Worm (Caenorhabditis elegans) whole organism, L4 larva: ENCODE data around the gene mig-10.
"Not testable (repeated sequence)": the region's sequence is repeated elsewhere in the genome, so short reads cannot be mapped to it uniquely, and the experiment has no call there.

Experiments used
- F10B5.3 ChIP-seq: sonication (generic microtip); optimal IDR thresholded peaks from 2 replicates; lab custom pipeline; 2016; ENCODE audit warnings: mild to moderate bottlenecking, missing genetic modification characterization, missing compliant biosample characterization
- F26F4.8 ChIP-seq: fragments of 200-800 bp; sonication (Bioruptor generic); conservative IDR thresholded peaks from 2 replicates; pipeline ENCODE4 v1.3.6; 2022; ENCODE audit warnings: missing genetic modification characterization, missing compliant biosample characterization
- T20F7.1 ChIP-seq: fragments of 200-800 bp; sonication (Bioruptor generic); optimal IDR thresholded peaks from 2 replicates; lab custom pipeline; 2018; ENCODE audit warnings: mild to moderate bottlenecking, missing genetic modification characterization, missing compliant biosample characterization
- T26A8.4 ChIP-seq: fragments of 200-800 bp; sonication (Bioruptor generic); IDR thresholded peaks from 2 replicates; pipeline ENCODE4 v1.3.6; 2022; ENCODE audit warnings: missing genetic modification characterization, missing compliant biosample characterization
- Y48G9A.11 ChIP-seq: fragments of 200-800 bp; sonication (Bioruptor generic); IDR thresholded peaks from 2 replicates; pipeline ENCODE4 v1.3.6; 2022; ENCODE audit warnings: missing genetic modification reagents, missing genetic modification characterization, missing compliant biosample characterization
- aha-1 ChIP-seq: fragments of 150-350 bp; peaks from one replicate; lab custom pipeline; 2014; ENCODE audit warnings: missing biosample characterization, missing genetic modification characterization
- ama-1 ChIP-seq: fragments of 150-350 bp; optimal IDR thresholded peaks from 2 replicates; lab custom pipeline; 2014; ENCODE audit warnings: inconsistent platforms, mixed read lengths
- arid-1 ChIP-seq: fragments of 200-800 bp; sonication (Bioruptor generic); conservative IDR thresholded peaks from 2 replicates; pipeline ENCODE4 v1.3.6; 2022; ENCODE audit warnings: missing genetic modification reagents, missing genetic modification characterization, missing compliant biosample characterization
- ces-1 ChIP-seq: fragments of 150-350 bp; sonication (generic microtip); optimal IDR thresholded peaks from 4 replicates; lab custom pipeline; 2014; ENCODE audit warnings: missing biosample characterization, missing genetic modification reagents, missing genetic modification characterization
- dmd-9 ChIP-seq: fragments of 200-800 bp; sonication (Bioruptor generic); IDR thresholded peaks from 2 replicates; pipeline ENCODE4 v1.3.6; 2022; ENCODE audit warnings: missing genetic modification reagents, missing genetic modification characterization, missing compliant biosample characterization
- dpl-1 ChIP-seq: fragments of 150-350 bp; optimal IDR thresholded peaks from 2 replicates; lab custom pipeline; 2014; ENCODE audit warnings: missing biosample characterization, missing genetic modification reagents, missing genetic modification characterization
- dve-1 ChIP-seq: sonication (generic microtip); optimal IDR thresholded peaks from 2 replicates; lab custom pipeline; 2017; ENCODE audit warnings: antibody characterized with exemption, mild to moderate bottlenecking, missing genetic modification characterization, missing compliant biosample characterization; ENCODE audit not compliant: insufficient read depth
- egl-27 ChIP-seq: sonication (generic microtip); optimal IDR thresholded peaks from 3 replicates; lab custom pipeline; 2017; ENCODE audit warnings: missing biosample characterization, missing genetic modification reagents, missing genetic modification characterization
- egl-43 ChIP-seq: fragments of 200-800 bp; sonication (Bioruptor generic); IDR thresholded peaks from 2 replicates; pipeline ENCODE4 v1.3.6; 2022; ENCODE audit warnings: missing genetic modification reagents, missing genetic modification characterization, missing compliant biosample characterization
- fos-1 ChIP-seq: fragments of 150-350 bp; optimal IDR thresholded peaks from 2 replicates; lab custom pipeline; 2014; ENCODE audit warnings: missing biosample characterization, missing genetic modification characterization
- gei-8 ChIP-seq: fragments of 200-800 bp; sonication (Bioruptor generic); optimal IDR thresholded peaks from 2 replicates; lab custom pipeline; 2018; ENCODE audit warnings: mild to moderate bottlenecking, missing genetic modification characterization, missing compliant biosample characterization
- hif-1 ChIP-seq, 2 experiments: sonication (generic microtip); optimal IDR thresholded peaks; 2 replicates each; lab custom pipeline; 2016 to 2017; ENCODE audit warnings: missing compliant biosample characterization in 2 of 2, missing genetic modification characterization in 2 of 2, missing genetic modification reagents in 2 of 2, missing genotype in 2 of 2, mild to moderate bottlenecking in 1 of 2
- hlh-30 ChIP-seq: sonication (generic microtip); optimal IDR thresholded peaks from 2 replicates; lab custom pipeline; 2017; ENCODE audit warnings: antibody characterized with exemption, mild to moderate bottlenecking, missing genetic modification characterization, missing compliant biosample characterization; ENCODE audit not compliant: insufficient read depth
- hmg-1.1 ChIP-seq: fragments of 200-800 bp; sonication (Bioruptor generic); IDR thresholded peaks from 2 replicates; pipeline ENCODE4 v1.3.6; 2022; ENCODE audit warnings: missing genetic modification reagents, missing genetic modification characterization, missing compliant biosample characterization
- jun-1 ChIP-seq: fragments of 150-350 bp; optimal IDR thresholded peaks from 2 replicates; lab custom pipeline; 2014; ENCODE audit warnings: missing biosample characterization, missing genetic modification reagents, missing genetic modification characterization
- lin-1 ChIP-seq: fragments of 200-800 bp; sonication (Bioruptor generic); IDR thresholded peaks from 2 replicates; pipeline ENCODE4 v1.3.6; 2022; ENCODE audit warnings: missing genetic modification reagents, missing genetic modification characterization, missing compliant biosample characterization
- lin-29 ChIP-seq: fragments of 200-800 bp; sonication (Bioruptor generic); IDR thresholded peaks from 2 replicates; pipeline ENCODE4 v1.3.6; 2022; ENCODE audit warnings: missing genetic modification reagents, missing genetic modification characterization, missing compliant biosample characterization
- lin-39 ChIP-seq: fragments of 150-350 bp; optimal IDR thresholded peaks from 2 replicates; lab custom pipeline; 2014; ENCODE audit warnings: missing biosample characterization, missing genetic modification reagents, missing genetic modification characterization
- lsy-2 ChIP-seq, 2 experiments: fragments of 150-350 bp in 1 of 2; sonication (generic microtip) in 1 of 2; optimal IDR thresholded peaks; 2 replicates each; lab custom pipeline; 2014 to 2017; ENCODE audit warnings: missing biosample characterization in 2 of 2, missing genetic modification characterization in 2 of 2
- mdl-1 ChIP-seq, 2 experiments: fragments of 150-350 bp in 1 of 2; sonication (generic microtip) in 1 of 2; optimal IDR thresholded peaks; 2 replicates each; lab custom pipeline; 2014 to 2017; ENCODE audit warnings: missing biosample characterization in 2 of 2, missing genetic modification characterization in 2 of 2
- mdt-29 ChIP-seq: fragments of 200-800 bp; sonication (Bioruptor generic); IDR thresholded peaks from 2 replicates; pipeline ENCODE4 v1.3.6; 2022; ENCODE audit warnings: missing genetic modification reagents, missing genetic modification characterization, missing compliant biosample characterization
- mes-2 ChIP-seq: sonication (generic microtip); optimal IDR thresholded peaks from 2 replicates; lab custom pipeline; 2016; ENCODE audit warnings: missing genotype, mild to moderate bottlenecking, missing genetic modification characterization, missing compliant biosample characterization; ENCODE audit not compliant: poor library complexity, severe bottlenecking
- mxl-2 ChIP-seq: fragments of 200-800 bp; sonication (Bioruptor generic); conservative IDR thresholded peaks from 2 replicates; pipeline ENCODE4 v1.3.6; 2022; ENCODE audit warnings: missing genetic modification reagents, missing genetic modification characterization, missing compliant biosample characterization
- nhr-10 ChIP-seq: fragments of 150-350 bp; optimal IDR thresholded peaks from 2 replicates; lab custom pipeline; 2014; ENCODE audit warnings: missing biosample characterization, missing genetic modification characterization
- nhr-11 ChIP-seq: fragments of 150-350 bp; optimal IDR thresholded peaks from 2 replicates; lab custom pipeline; 2014; ENCODE audit warnings: missing biosample characterization, missing genetic modification characterization
- nhr-111 ChIP-seq: fragments of 200-800 bp; sonication (Bioruptor generic); optimal IDR thresholded peaks from 2 replicates; lab custom pipeline; 2018; ENCODE audit warnings: mild to moderate bottlenecking, missing genetic modification characterization, missing compliant biosample characterization
- nhr-237 ChIP-seq: sonication (generic microtip); optimal IDR thresholded peaks from 2 replicates; lab custom pipeline; 2017; ENCODE audit warnings: missing biosample characterization, missing genetic modification characterization
- nhr-25 ChIP-seq: sonication (generic microtip); optimal IDR thresholded peaks from 2 replicates; lab custom pipeline; 2017; ENCODE audit warnings: missing genetic modification characterization, mild to moderate bottlenecking, missing compliant biosample characterization, antibody characterized with exemption, moderate library complexity, borderline replicate concordance; ENCODE audit not compliant: insufficient read depth
- nhr-28 ChIP-seq: fragments of 150-350 bp; optimal IDR thresholded peaks from 2 replicates; lab custom pipeline; 2014; ENCODE audit warnings: missing biosample characterization, missing genetic modification characterization
- nhr-42 ChIP-seq: fragments of 200-800 bp; sonication (Bioruptor generic); IDR thresholded peaks from 2 replicates; pipeline ENCODE4 v1.3.6; 2022; ENCODE audit warnings: missing genetic modification characterization, missing compliant biosample characterization
- pha-4 ChIP-seq, 2 experiments: fragments of 150-350 bp in 1 of 2; fragments of 200-800 bp in 1 of 2; sonication (Bioruptor generic) in 1 of 2; IDR thresholded peaks in 1 of 2; optimal IDR thresholded peaks in 1 of 2; 2 replicates each; pipeline versions ENCODE4 v1.3.6 to Lab custom; 2014 to 2022; ENCODE audit warnings: missing genetic modification characterization in 2 of 2, missing genetic modification reagents in 2 of 2, missing biosample characterization in 1 of 2, missing compliant biosample characterization in 1 of 2
- set-16 ChIP-seq: fragments of 200-800 bp; sonication (Bioruptor generic); IDR thresholded peaks from 2 replicates; pipeline ENCODE4 v1.3.6; 2022; ENCODE audit warnings: missing genetic modification reagents, missing genetic modification characterization, missing compliant biosample characterization
- skn-1 ChIP-seq: fragments of 150-350 bp; optimal IDR thresholded peaks from 2 replicates; lab custom pipeline; 2014; ENCODE audit warnings: missing biosample characterization, missing genetic modification characterization
- snpc-1.2 ChIP-seq: fragments of 200-800 bp; sonication (Bioruptor generic); IDR thresholded peaks from 2 replicates; pipeline ENCODE4 v1.3.6; 2022; ENCODE audit warnings: missing genetic modification reagents, missing genetic modification characterization, missing compliant biosample characterization
- ztf-7 ChIP-seq: fragments of 150-350 bp; optimal IDR thresholded peaks from 2 replicates; lab custom pipeline; 2014; ENCODE audit warnings: missing biosample characterization, missing genetic modification characterization

The mig-10 gene

ce11 chrIII:8335585-8335984 is 56.7 kb downstream of the mig-10 start:
- TF ChIP-seq set-16 = peak; percentile 78

ce11 chrIII:8339372-8339771 is 60.5 kb downstream of the mig-10 start, which contains the start of gene clc-28:
Gene clc-28, minus strand, starts transcription at chrIII:8339472.
- TF ChIP-seq nhr-237; jun-1; nhr-111 (GFP tag; lab: Kevin White, UChicago): not testable (repeated sequence)

- TF ChIP-seq lin-1 (GFP tag; lab: Robert Waterston, UW) (peak; percentile 62; the same call in 1 of the 2 replicates), arid-1 (GFP tag; lab: Robert Waterston, UW) (peak; percentile 44; the same call in 1 of the 2 replicates), snpc-1.2 (peak; percentile 17; the same call in 1 of the 2 replicates), mdt-29 (peak; percentile 72), Y48G9A.11 (GFP tag; lab: Robert Waterston, UW) (peak; percentile 37; the same call in 1 of the 2 replicates)
These were observed 65.4 kb downstream of the mig-10 start, which contains the start of gene ZC262.7 for ce11 chrIII:8344283-8344682. Gene ZC262.7, minus strand, starts transcription at chrIII:8344336.

- not testable (repeated sequence) for TF ChIP-seq F10B5.3 (tag; lab: Kevin White, UChicago); nhr-42 (GFP tag; lab: Robert Waterston, UW); fos-1 (tag; lab: Kevin White, UChicago)
These were observed 68.9 kb downstream of the mig-10 start, which contains the start of gene clc-29 for ce11 chrIII:8347822-8348221. Gene clc-29, minus strand, starts transcription at chrIII:8347922.

- TF ChIP-seq skn-1 (no peak), dmd-9 (GFP tag; lab: Robert Waterston, UW) (0 out of 2 replicates have a peak, but pooled peaks have one; percentile 31), nhr-11 (tag; lab: Kevin White, UChicago) (peak; percentile 22), ama-1 (lab: Kevin White, UChicago) (no peak), lsy-2 (tag; optimal IDR thresholded peaks at IDR 0.05; lab: Kevin White, UChicago) (peak; percentile 3 to 72), set-16 (0 out of 2 replicates have a peak, but pooled peaks have one; percentile 7), lin-39 (tag; lab: Kevin White, UChicago) (no peak), pha-4 (GFP tag; IDR thresholded peaks at IDR 0.05; lab: Robert Waterston, UW) (no peak), pha-4 (tag; optimal IDR thresholded peaks at IDR 0.05; lab: Kevin White, UChicago) (peak; percentile 8), ces-1 (GFP tag; lab: Kevin White, UChicago) (no peak), hlh-30 (tag; lab: Kevin White, UChicago) (peak; percentile 79), hif-1 (tag; optimal IDR thresholded peaks at IDR 0.05; lab: Kevin White, UChicago) (no peak), dpl-1 (GFP tag; lab: Kevin White, UChicago) (peak; percentile 34), ztf-7 (tag; lab: Kevin White, UChicago) (no peak), nhr-28 (tag; lab: Kevin White, UChicago) (no peak), F26F4.8 (GFP tag; lab: Robert Waterston, UW) (no peak), nhr-10 (tag; lab: Kevin White, UChicago) (no peak), gei-8 (GFP tag; lab: Kevin White, UChicago) (no peak), egl-27 (tag; lab: Kevin White, UChicago) (no peak), mes-2 (tag; lab: Kevin White, UChicago) (peak; percentile 34), egl-43 (GFP tag; lab: Robert Waterston, UW) (0 out of 2 replicates have a peak, but pooled peaks have one; percentile 28), nhr-25 (tag; lab: Kevin White, UChicago) (no peak), T26A8.4 (peak; percentile 22; the same call in 1 of the 2 replicates), aha-1 (tag; lab: Kevin White, UChicago) (peak; percentile 33), hmg-1.1 (peak; percentile 51), mdl-1 (tag; optimal IDR thresholded peaks at IDR 0.05; lab: Kevin White, UChicago) (peak; percentile 37 to 76), T20F7.1 (GFP tag; lab: Kevin White, UChicago) (peak; percentile 42), lin-29 (GFP tag; lab: Robert Waterston, UW) (no peak), dve-1 (tag; lab: Kevin White, UChicago) (peak; percentile 55), mxl-2 (no peak), fos-1 (tag; lab: Kevin White, UChicago) (no peak)
These were observed 76.0 kb downstream of the mig-10 start, which contains the start of gene unc-116 for ce11 chrIII:8354644-8355461. Gene unc-116, minus strand, starts transcription at chrIII:8355174.
